Worm (Caenorhabditis elegans) whole organism, midembryonic: ENCODE results near the gene F16B12.7.

Experiments used
- T22C8.4 ChIP-seq: fragments of 200-800 bp; sonication (Bioruptor generic); IDR thresholded peaks from 2 replicates; pipeline ENCODE4 v1.3.6; 2022; ENCODE audit warnings: missing genetic modification characterization, missing compliant biosample characterization
- flt-1 ChIP-seq: fragments of 200-800 bp; sonication (Bioruptor generic); IDR thresholded peaks from 2 replicates; pipeline ENCODE4 v1.3.6; 2022; ENCODE audit warnings: missing genetic modification characterization, missing compliant biosample characterization
- klf-2 ChIP-seq: fragments of 200-800 bp; sonication (Bioruptor generic); conservative IDR thresholded peaks from 2 replicates; pipeline ENCODE4 v1.3.6; 2022; ENCODE audit warnings: missing genetic modification reagents, missing genetic modification characterization, missing compliant biosample characterization
- ref-1 ChIP-seq: fragments of 200-800 bp; sonication (Bioruptor generic); conservative IDR thresholded peaks from 2 replicates; pipeline ENCODE4 v1.3.6; 2022; ENCODE audit warnings: missing genetic modification reagents, missing genetic modification characterization, missing compliant biosample characterization
- ztf-29 ChIP-seq: fragments of 200-800 bp; sonication (Bioruptor generic); IDR thresholded peaks from 2 replicates; pipeline ENCODE4 v1.3.6; 2022; ENCODE audit warnings: missing genetic modification reagents, missing genetic modification characterization, missing compliant biosample characterization

DNA sequence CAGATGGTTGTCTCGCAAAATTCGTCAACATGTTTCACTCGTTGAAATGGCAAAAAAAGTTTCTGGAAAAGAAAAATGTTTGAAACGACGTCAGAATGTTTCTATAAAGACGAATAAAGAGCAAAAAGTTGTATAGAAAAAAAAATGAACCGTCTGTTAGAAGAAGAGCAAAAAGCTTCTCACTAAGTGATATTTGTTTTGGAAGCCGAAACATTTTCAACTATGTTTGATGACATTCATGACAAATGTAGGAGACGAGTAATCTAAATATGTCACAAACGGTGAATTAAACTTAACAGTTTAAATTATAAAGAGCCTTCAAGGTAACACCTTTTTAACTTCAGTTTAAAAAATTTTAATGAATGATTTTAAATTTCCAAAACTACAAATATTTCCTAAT is 31.7 kb downstream of the F16B12.7 start, which contains the start of gene nkat-1:
- no peak for TF ChIP-seq klf-2 (GFP tag; lab: Robert Waterston, UW)
- TF ChIP-seq flt-1: no peak
- TF ChIP-seq ztf-29 (GFP tag; lab: Robert Waterston, UW): no peak
- TF ChIP-seq ref-1 (GFP tag; lab: Robert Waterston, UW): no peak
- no peak for TF ChIP-seq T22C8.4 (GFP tag; lab: Robert Waterston, UW)
